Worm (Caenorhabditis elegans): ENCODE data around the gene dvc-1.

DNA sequence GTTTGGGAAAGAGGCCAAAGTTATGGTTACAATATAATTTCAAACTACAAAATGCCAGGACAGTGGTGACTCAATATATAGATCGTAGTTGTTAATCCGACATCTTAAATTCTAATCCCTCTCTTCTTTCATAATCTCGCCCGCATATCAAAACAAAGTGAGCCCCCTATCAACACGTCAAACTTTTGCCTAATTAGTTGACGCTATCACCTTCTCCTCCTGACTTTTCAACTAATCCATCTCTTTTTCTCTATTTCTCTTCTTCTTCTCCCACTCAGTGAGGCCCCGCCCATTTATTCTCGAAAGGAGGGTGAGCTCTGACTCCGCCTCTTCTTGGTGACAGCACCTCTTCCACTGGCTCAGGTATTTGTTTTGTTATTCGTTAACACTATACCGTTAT is 27.8 kb downstream of the dvc-1 start:
- TF ChIP-seq nhr-11 (tag; optimal IDR thresholded peaks at IDR 0.05), result no peak
- no peak for TF ChIP-seq ama-1 (optimal IDR thresholded peaks at IDR 0.05)
- peak; percentile 5 for TF ChIP-seq egl-5 (tag; optimal IDR thresholded peaks at IDR 0.05)
- no peak for TF ChIP-seq pha-4 (tag; optimal IDR thresholded peaks at IDR 0.05)
- no peak for TF ChIP-seq fos-1 (tag; optimal IDR thresholded peaks at IDR 0.05)
- TF ChIP-seq ZK546.5 (tag; optimal IDR thresholded peaks at IDR 0.05), result no peak
- TF ChIP-seq fkh-10 (GFP tag; optimal IDR thresholded peaks at IDR 0.05), result no peak
- TF ChIP-seq elt-2 (tag; optimal IDR thresholded peaks at IDR 0.05), result no peak
- no peak for TF ChIP-seq snpc-4 (tag; optimal IDR thresholded peaks at IDR 0.05)
- no peak for TF ChIP-seq aly-2 (tag; optimal IDR thresholded peaks at IDR 0.05)
- TF ChIP-seq lin-15B (tag; optimal IDR thresholded peaks at IDR 0.05), result no peak
- TF ChIP-seq unc-39 (tag; optimal IDR thresholded peaks at IDR 0.05), result no peak
- no peak for TF ChIP-seq nhr-237 (tag; optimal IDR thresholded peaks at IDR 0.05)
- no peak for TF ChIP-seq ztf-11 (tag; optimal IDR thresholded peaks at IDR 0.05)

Data from whole organism, L3 larva.